Fruit fly (Drosophila melanogaster): ENCODE results near the gene CG15414.

CG15414 gene

DNA sequence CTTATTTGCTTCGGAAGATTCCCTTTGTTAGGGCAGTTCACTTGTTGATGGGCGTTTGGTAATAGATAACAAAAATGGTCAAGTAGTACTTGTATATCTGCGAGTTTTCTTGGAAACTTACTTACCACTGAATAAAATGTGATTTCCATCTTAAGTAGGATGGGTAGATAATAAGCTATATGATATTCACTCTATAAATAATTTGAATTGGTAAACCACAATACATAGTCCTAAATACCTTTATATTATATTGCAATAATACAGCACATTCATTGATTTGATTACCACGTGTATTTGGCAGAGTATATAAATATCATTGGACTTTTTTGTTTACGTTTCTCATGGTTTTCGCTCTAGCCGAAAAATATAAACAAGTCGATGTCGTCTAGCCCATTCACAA is 14.9 kb downstream of the CG15414 start:
- TF ChIP-seq CTCF (optimal IDR thresholded peaks at IDR 0.05) (no peak), CG8478 (optimal IDR thresholded peaks at IDR 0.05) (no peak)

DNA sequence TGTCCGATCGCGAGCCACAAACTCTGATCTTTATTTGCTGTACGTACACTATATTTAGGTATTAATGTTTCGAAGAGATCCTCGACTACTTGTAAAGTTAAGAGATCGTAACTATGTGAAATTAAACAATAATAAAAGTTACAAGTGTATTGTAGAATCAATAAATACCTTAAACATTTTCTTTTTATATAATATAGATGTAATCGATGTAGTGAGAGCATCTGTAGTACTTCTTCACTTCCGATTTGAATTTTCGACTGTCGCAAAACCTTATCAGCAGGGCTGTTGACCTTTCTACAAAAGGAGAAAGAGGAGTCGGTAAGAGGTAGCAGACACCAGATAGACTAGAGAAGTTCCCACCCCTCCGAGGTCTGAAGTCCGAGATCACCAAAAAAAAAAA is 15.7 kb downstream of the CG15414 start:
- no peak for TF ChIP-seq CTCF (optimal IDR thresholded peaks at IDR 0.05)
- TF ChIP-seq CG8478 (optimal IDR thresholded peaks at IDR 0.05): no peak

- TF ChIP-seq CG8478 (optimal IDR thresholded peaks at IDR 0.05): no peak
- peak; percentile 89 to 95 for TF ChIP-seq CTCF (optimal IDR thresholded peaks at IDR 0.05)
Measured at dm6 chr2L:3472242-3472641, 18.6 kb downstream of the CG15414 start, which contains the start of gene Pgant4. Pgant4 (plus strand) TSS chr2L:3472603.

DNA sequence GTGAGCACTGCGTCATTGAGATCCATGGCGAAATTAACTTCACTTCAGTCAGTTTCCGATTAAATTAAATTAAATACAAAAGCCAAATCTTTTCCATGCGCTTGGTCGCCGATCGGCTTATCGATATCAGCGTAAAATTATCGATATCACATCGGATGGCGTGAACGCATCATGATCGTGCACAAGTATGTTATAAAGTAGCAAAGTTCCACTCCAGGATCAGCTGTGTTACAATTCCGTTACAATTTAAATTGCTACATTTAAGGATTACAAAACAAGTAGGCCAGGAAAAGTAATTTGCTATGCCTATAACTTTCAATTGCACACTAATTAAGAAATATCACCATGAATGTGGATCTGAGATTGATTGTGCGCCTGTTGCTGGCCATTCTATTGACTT is 21.0 kb downstream of the CG15414 start, which contains the start of the genes Pif1 and CG31776:
Gene Pif1, minus strand, starts transcription at position 136 of the 400 bp plus-strand sequence.
Gene CG31776, plus strand, starts transcription at position 314 of the 400 bp plus-strand sequence.
- TF ChIP-seq CG8478 (optimal IDR thresholded peaks at IDR 0.05) (no peak), CTCF (optimal IDR thresholded peaks at IDR 0.05) (peak; percentile 60 to 66)

DNA sequence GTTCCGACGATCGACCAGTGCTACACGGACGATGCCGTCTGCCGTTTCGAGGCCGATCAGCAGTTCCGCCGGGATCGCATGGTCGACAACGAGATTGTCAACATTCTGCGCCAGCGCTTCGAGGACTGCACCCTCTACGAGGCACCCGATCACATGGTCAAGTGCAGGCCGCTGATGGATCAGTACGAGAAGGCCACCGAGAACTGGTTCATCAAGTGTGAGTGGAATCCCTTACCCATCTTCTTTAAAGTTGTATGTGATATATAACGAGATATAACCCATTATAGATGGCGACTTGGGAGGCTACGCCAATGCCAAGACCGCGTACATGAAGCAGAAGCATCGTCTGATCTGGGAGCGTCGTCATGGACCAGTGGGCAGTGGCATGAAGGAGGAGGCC is 24.0 kb downstream of the CG15414 start:
- TF ChIP-seq CTCF (optimal IDR thresholded peaks at IDR 0.05) (no peak), CG8478 (optimal IDR thresholded peaks at IDR 0.05) (no peak)

DNA sequence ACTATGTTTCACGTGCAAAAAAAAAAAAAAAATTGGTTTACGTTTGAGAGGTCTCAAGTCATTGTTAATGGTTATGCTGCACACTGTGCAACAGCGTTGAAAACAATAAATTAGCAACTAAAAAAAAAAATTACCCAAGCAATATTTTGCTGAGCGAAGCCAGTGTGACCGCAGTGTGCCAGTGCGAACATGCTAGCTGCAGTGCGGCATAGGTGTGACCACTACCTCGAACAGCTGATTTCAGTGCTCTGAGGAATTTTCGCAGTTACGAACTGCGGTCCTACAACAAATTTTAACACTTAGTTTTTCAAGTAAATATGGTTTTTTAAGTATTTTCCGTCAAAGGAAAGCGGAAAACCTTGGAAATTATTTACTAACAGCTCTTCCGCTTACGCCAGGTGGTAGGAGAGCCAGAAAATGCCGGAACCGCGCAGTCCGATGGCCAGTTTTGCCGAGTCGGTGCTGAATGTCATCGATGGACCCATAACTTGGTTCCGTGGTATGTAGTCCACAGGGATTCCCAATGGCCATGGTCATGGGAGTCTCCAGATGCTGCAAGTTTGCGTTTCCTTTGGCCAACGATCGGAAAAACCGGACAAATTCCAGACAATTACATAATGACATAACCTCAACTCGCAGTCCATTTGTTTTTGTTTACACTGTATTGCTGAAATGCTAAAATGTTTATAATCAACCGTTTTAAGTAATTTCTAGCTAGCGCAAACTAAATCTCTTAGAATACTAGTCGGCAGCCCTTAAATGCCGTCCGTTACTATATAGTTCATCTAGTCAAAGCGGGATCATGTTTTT is 24.7 kb downstream of the CG15414 start, which contains the start of the genes msl-2 and ND-PDSW:
Gene msl-2, minus strand, starts transcription at position 195 of the 810 bp plus-strand sequence.
Gene ND-PDSW, plus strand, starts transcription at position 240 of the 810 bp plus-strand sequence.
- TF ChIP-seq CG8478 (optimal IDR thresholded peaks at IDR 0.05) (no peak), CTCF (optimal IDR thresholded peaks at IDR 0.05) (peak in 1 of 2 experiments; percentile 27)

dm6 chr2L:3465426-3465825 is 25.4 kb downstream of the CG15414 start:
- TF ChIP-seq CG8478 (optimal IDR thresholded peaks at IDR 0.05) (no peak), CTCF (optimal IDR thresholded peaks at IDR 0.05) (no peak)

DNA sequence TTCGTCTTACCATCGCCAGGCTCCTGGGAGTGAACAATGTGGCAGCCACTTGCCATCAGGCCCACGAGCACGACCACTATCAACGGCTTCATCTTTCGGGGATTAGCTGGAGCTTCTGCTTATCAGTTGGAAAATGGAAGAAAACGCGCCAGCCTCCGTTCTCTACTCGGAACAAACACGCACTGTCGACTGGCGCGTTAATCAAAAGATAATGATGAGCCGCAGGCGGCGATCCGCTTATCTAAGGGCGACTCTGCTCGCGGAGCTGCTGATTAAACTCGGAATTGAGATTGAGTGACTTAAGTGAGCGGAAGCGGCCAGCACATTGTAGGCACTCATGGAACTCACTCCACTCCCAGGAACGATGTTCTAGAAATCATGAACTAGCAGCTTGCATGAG is 29.1 kb downstream of the CG15414 start, which contains the start of gene CG3246:
Gene CG3246, minus strand, starts transcription at position 193 of the 400 bp plus-strand sequence.
- TF ChIP-seq CG8478 (optimal IDR thresholded peaks at IDR 0.05): no peak

DNA sequence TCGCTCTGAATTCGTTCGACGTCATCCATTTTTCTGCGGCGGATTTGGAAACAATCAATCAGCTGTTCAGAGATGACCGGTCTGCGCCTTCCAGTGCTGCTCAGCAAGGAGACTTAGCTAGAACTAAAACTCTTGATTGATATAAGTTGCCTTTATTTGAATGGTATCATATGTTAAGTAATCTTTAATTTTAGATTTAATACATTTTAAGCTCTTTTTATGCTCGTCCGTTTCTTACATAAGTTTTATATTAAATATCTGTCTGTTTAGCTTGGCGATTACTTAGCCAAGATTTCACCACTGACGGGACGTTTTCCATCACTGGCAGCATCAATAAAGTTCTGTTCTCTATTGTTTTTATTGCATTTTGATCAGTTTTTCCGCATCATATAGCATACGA is 33.9 kb downstream of the CG15414 start, which contains the start of the genes Cog3 and Sec5:
Gene Cog3, minus strand, starts transcription at position 58 of the 400 bp plus-strand sequence.
Gene Sec5, plus strand, starts transcription at position 296 of the 400 bp plus-strand sequence.
- TF ChIP-seq CTCF (optimal IDR thresholded peaks at IDR 0.05) (no peak), CG8478 (optimal IDR thresholded peaks at IDR 0.05) (no peak)

DNA sequence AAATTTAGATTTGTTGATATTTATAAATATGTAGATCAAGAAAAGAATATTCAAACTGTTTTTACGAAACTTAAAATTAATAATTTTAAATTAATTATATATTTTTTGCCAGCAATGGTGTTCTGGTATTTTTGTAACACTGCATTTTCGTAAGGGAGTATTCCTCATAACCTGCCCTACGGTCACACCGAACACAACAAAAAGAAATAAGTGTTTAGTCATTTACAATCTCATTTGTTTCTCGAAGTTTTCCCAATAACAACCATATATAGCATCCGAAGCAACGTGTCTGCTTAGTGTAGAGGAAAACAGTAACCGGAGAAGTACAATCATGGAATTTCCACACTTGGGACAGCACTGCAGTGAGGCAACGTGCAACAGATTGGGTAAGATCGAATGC is 38.6 kb downstream of the CG15414 start, which contains the start of gene CG12795:
Gene CG12795, plus strand, starts transcription at position 181 of the 400 bp plus-strand sequence.
- TF ChIP-seq CTCF (optimal IDR thresholded peaks at IDR 0.05) (no peak), CG8478 (optimal IDR thresholded peaks at IDR 0.05) (no peak)

DNA sequence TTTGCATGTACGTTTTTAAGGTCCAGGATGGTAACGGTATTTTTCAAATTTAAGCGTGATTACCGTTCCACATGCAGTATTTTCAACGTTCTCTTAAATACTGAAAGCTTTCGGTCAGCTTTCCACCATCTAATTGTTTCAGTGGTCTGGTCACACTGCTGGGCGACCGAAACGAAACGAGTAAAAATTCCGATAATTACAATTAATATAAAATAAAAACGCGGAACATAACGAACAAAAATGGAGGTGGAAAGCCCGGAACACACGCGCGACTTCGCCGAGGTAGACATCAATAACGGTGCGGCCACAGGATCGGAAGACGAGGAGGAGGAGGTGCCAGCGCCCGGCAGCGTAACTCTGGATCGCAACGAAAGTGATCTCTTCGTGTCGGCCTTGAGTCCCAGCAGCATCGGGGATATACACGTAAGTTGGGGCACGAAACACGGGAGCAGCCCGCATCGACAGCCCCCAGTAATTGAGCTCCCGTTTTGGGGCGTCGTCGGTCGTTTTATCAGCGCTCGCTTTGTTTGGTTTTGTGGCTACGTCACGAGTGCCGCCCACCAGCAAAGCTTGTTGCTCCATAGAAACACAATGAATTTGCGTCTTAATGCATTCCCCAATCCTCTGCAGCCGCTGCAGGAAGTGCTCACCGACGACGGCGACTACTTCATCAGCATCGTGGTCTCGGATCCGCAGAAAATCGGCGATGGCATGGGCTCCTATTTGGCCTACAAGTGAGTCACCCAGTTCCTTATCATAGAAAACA is 41.1 kb downstream of the CG15414 start, which contains the start of gene Snx1:
Gene Snx1, plus strand, starts transcription at position 129 of the 766 bp plus-strand sequence.
- TF ChIP-seq CG8478 (optimal IDR thresholded peaks at IDR 0.05) (no peak), CTCF (optimal IDR thresholded peaks at IDR 0.05) (no peak)

- TF ChIP-seq CG8478 (optimal IDR thresholded peaks at IDR 0.05) (no peak), CTCF (optimal IDR thresholded peaks at IDR 0.05) (no peak)
Measured at dm6 chr2L:3445655-3446054, 45.2 kb downstream of the CG15414 start, which contains the start of gene CG2772. CG2772 (plus strand) TSS chr2L:3445992.

- TF ChIP-seq CG8478 (optimal IDR thresholded peaks at IDR 0.05) (no peak), CTCF (optimal IDR thresholded peaks at IDR 0.05) (no peak)
Measured at dm6 chr2L:3444789-3445188, 46.1 kb downstream of the CG15414 start.

- TF ChIP-seq CG8478 (optimal IDR thresholded peaks at IDR 0.05): no peak
Measured at dm6 chr2L:3441673-3442072, 49.2 kb downstream of the CG15414 start.

DNA sequence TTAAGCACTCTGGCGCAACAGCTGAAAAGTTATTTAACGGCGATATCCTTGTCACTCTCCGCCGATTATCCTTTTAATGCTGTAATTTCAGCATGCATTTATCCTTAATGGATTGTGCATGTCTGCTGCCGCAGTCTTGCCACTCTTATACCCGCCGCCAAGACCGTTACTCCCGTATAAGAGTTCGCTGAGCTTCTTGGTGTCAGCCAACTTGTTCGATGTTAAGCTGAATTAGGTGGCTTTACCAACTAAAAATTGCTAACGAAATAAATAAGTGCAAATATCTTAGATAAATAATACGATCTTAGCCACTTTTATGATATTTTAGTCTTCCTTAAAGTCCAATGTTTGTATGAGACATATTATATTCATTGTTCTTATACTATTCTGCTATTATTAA is 49.7 kb downstream of the CG15414 start:
- TF ChIP-seq CG8478 (optimal IDR thresholded peaks at IDR 0.05) (no peak), CTCF (optimal IDR thresholded peaks at IDR 0.05) (no peak)

Measured in S2 (cell line).